Worm (Caenorhabditis elegans): Measurements from ENCODE around the gene ZK721.4.

Gene ZK721.4

DNA sequence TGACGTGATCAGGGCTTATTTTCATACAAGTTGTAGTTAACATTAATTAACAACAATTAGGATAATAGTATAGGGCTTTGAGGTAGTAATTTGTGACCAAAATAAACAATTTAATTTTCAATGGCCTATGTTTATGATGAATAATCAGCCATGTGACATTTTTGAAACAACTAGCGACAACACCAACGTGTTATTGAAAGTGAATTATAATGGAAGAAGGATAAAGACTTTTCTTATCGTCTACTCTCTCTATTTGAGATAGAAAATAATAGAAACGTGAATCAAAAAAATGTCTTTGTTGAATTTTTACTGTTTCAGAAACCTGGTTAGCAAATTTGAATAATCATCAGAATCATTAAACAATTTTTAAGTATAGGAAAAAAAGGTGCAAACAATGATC, 40.9 kb upstream of the ZK721.4 start:
- TF ChIP-seq zag-1 (tag; optimal IDR thresholded peaks at IDR 0.05) (no peak), pha-4 (tag; optimal IDR thresholded peaks at IDR 0.05) (no peak), elt-1 (tag; optimal IDR thresholded peaks at IDR 0.05) (no peak), mml-1 (tag; optimal IDR thresholded peaks at IDR 0.05) (no peak), elt-3 (tag; optimal IDR thresholded peaks at IDR 0.05) (no peak), hmg-11 (tag; optimal IDR thresholded peaks at IDR 0.05) (no peak), ztf-4 (tag; optimal IDR thresholded peaks at IDR 0.05) (no peak), ceh-82 (tag; optimal IDR thresholded peaks at IDR 0.05) (no peak), nhr-76 (tag; optimal IDR thresholded peaks at IDR 0.05) (no peak), nhr-12 (tag; optimal IDR thresholded peaks at IDR 0.05) (no peak), nhr-25 (tag; optimal IDR thresholded peaks at IDR 0.05) (no peak), unc-62 (GFP tag; optimal IDR thresholded peaks at IDR 0.05) (no peak), snpc-4 (tag; optimal IDR thresholded peaks at IDR 0.05) (no peak), eor-1 (tag; optimal IDR thresholded peaks at IDR 0.05) (no peak), lsy-12 (tag; optimal IDR thresholded peaks at IDR 0.05) (no peak)

DNA sequence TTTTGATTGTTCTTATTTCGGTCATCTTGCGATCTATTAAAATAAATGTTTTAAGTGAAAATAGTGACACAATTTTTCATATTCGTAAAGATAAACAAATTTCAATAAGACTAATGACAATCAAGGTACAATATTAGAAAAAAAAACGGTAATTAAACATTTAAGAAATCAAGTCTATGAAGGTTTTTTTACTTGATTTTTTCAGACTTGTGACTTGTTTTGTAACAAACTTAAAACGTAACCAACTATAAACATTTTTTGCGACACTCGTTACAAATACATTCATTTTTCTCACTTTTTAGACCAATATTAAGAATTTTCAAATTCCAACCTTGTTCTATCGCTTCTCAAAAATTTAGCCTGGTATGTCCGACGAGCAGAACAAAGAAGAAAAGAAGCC, 39.3 kb upstream of the ZK721.4 start, which contains the start of gene M02D8.2:
M02D8.2 (plus strand) TSS at position 301 of the 400 bp plus-strand sequence.
- TF ChIP-seq nhr-43 (tag; optimal IDR thresholded peaks at IDR 0.05; ENCODE audit: poor library complexity, severe bottlenecking) (no peak), eor-1 (tag; optimal IDR thresholded peaks at IDR 0.05) (no peak), sea-2 (GFP tag; optimal IDR thresholded peaks at IDR 0.05) (no peak), fkh-2 (tag; optimal IDR thresholded peaks at IDR 0.05) (no peak), egl-5 (tag; optimal IDR thresholded peaks at IDR 0.05) (no peak)

DNA sequence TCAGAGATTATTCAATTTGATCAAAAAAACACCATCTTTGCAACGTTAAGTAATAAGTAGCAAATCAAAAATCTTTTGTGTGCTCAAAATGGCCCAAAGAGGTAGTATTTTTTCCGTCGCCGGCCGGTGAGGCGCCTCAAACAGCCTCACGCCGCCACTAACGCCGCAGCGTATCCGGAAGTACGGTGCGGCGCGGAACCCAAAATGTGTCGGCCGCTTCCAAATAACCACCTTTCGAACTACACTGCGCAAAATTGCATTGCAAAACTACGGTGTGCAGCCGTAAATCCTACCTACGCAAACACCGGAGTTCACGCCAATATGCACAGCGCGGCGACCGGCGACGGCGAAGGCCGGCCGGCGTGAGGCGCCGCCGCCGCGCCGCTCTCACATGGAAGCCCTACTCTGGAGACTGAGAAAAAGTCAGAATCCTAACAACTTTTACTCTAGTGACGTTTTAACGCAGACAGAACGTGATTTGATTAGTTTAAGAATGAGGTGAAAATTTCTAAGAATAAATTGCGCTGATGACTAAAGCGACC, 37.0 kb upstream of the ZK721.4 start:
- TF ChIP-seq aly-2 (tag; optimal IDR thresholded peaks at IDR 0.05): no peak
- TF ChIP-seq ceh-28 (tag; optimal IDR thresholded peaks at IDR 0.05): no peak
- no peak for TF ChIP-seq ztf-11 (tag; optimal IDR thresholded peaks at IDR 0.05)
- TF ChIP-seq jun-1 (tag; optimal IDR thresholded peaks at IDR 0.05): no peak
- TF ChIP-seq fkh-10 (GFP tag; optimal IDR thresholded peaks at IDR 0.05): no peak
- TF ChIP-seq zag-1 (tag; optimal IDR thresholded peaks at IDR 0.05): no peak
- no peak for TF ChIP-seq nhr-77 (tag; optimal IDR thresholded peaks at IDR 0.05)
- no peak for TF ChIP-seq pha-4 (tag; optimal IDR thresholded peaks at IDR 0.05)
- no peak for TF ChIP-seq daf-12 (tag; optimal IDR thresholded peaks at IDR 0.05)
- TF ChIP-seq egl-5 (tag; optimal IDR thresholded peaks at IDR 0.05): no peak
- TF ChIP-seq eor-1 (tag; optimal IDR thresholded peaks at IDR 0.05): no peak
- TF ChIP-seq nhr-25 (tag; optimal IDR thresholded peaks at IDR 0.05): no peak
- no peak for TF ChIP-seq nhr-237 (tag; optimal IDR thresholded peaks at IDR 0.05)

DNA sequence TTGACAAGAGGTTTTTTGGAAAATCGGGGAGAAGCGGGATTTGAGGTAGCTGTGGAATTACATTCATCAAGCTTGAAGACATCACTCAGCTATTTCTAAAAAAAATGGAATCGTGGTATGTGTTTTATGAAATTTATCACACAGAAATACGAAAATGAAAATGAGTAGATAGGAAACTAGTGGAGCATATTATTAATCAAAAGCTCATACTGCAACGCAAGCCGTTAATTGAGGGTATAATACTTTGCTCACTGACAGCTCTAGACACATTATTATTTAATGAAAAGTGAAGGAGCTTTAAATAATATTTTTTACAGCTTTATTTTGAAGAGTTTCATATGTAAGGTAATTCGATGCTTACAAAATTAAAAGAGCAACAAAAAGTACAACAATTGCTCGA, 35.8 kb upstream of the ZK721.4 start, which contains the start of gene M02D8.7:
M02D8.7 (minus strand) TSS at position 101 of the 400 bp plus-strand sequence.
- TF ChIP-seq ceh-82 (tag; optimal IDR thresholded peaks at IDR 0.05): no peak
- TF ChIP-seq lin-39 (tag; optimal IDR thresholded peaks at IDR 0.05): no peak
- TF ChIP-seq tbx-2 (tag; optimal IDR thresholded peaks at IDR 0.05): no peak

DNA sequence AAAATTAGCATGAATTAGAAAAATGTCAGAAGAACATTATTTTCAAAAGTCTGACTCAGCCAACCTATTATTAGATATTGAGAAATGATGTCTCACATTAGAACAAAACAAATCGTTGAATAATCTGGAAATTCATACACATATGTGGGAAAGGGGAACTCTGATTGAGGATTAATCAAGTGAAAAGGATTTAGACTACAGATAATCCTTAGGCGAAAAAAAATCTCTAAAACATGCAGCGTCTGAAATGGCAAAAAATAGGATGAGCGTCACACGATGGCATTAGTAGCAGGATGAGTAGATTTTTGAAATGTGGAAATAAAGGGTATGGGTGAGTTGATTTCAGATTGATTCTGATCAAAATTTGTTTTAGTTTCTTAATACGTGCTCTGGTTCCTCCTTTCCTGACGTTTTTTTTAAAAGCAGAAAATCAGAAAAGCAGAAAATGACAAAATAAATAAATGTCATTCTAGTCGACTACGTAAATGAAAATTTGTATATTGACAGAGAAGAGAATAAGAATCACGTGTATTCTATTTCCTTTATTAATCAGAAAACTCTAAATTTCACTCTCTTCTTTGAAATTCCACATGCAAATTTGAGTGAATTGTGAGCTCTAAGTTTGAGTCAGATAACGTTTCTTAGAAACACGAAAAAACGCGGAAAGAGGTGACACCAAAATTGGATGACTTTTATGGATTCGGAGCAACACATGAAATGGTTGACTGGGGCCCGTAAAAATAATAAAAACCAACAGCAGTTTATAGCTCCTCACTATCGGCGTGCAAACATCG, 34.3 kb upstream of the ZK721.4 start:
- TF ChIP-seq fkh-10 (GFP tag; optimal IDR thresholded peaks at IDR 0.05) (no peak), ceh-28 (tag; optimal IDR thresholded peaks at IDR 0.05) (no peak), nhr-25 (tag; optimal IDR thresholded peaks at IDR 0.05) (no peak), lin-39 (tag; optimal IDR thresholded peaks at IDR 0.05) (no peak), nfya-1 (tag; optimal IDR thresholded peaks at IDR 0.05; ENCODE audit: insufficient read depth) (no peak), mdl-1 (tag; optimal IDR thresholded peaks at IDR 0.05) (no peak)

DNA sequence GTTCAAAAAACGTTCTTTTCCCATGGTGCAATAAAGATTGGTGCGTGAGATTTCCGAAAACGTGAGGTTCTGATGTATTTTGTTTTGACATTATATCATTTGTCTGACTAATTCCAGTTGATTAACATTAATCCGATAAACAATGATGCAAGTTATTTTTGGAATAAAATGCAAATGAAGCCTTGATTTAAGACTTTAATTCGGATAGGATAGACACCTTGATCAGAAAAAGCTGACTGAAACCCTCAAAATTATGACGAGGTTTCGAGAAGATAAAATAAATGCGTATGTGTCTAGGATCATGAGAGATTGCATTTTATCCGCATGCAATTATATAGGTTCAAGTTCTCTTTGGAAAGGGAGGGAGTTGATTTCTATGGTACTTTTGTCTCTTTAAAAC, 33.1 kb upstream of the ZK721.4 start:
- TF ChIP-seq mdl-1 (tag; optimal IDR thresholded peaks at IDR 0.05) (no peak), elt-1 (tag; optimal IDR thresholded peaks at IDR 0.05) (no peak)
